Fruit fly (Drosophila melanogaster) whole organism, embryonic: ENCODE results near the gene H15.
A peak's percentile ranks its signal among the peaks of the same experiment; 100 is the strongest.

Experiments used
- Abd-B ChIP-seq: fragments of 200-800 bp; sonication (Bioruptor generic); optimal IDR thresholded peaks from 2 replicates; lab custom pipeline; 2018; ENCODE audit warnings: missing biosample characterization, mild to moderate bottlenecking, missing genetic modification characterization, moderate library complexity
- Asciz ChIP-seq: fragments of 200-800 bp; sonication (Bioruptor generic); optimal IDR thresholded peaks from 2 replicates; lab custom pipeline; 2017; ENCODE audit warnings: missing biosample characterization, mild to moderate bottlenecking, missing genetic modification characterization, missing genetic modification reagents
- Bdp1 ChIP-seq: fragments of 200-800 bp; sonication (Bioruptor generic); optimal IDR thresholded peaks from 3 replicates; lab custom pipeline; 2016; ENCODE audit warnings: missing biosample characterization, missing genetic modification characterization
- BtbVII ChIP-seq: fragments of 200-800 bp; sonication (Bioruptor generic); optimal IDR thresholded peaks from 3 replicates; lab custom pipeline; 2017; ENCODE audit warnings: missing biosample characterization, mild to moderate bottlenecking, missing genetic modification characterization
- CG12155 ChIP-seq: fragments of 200-800 bp; sonication (Bioruptor generic); optimal IDR thresholded peaks from 3 replicates; lab custom pipeline; 2016; ENCODE audit warnings: missing biosample characterization, missing genetic modification characterization
- CG13894 ChIP-seq: fragments of 200-800 bp; sonication (Bioruptor generic); optimal IDR thresholded peaks from 3 replicates; lab custom pipeline; 2018; ENCODE audit warnings: missing biosample characterization, mild to moderate bottlenecking, missing genetic modification characterization, moderate library complexity
- CG14014 ChIP-seq: fragments of 200-800 bp; sonication (Bioruptor generic); IDR thresholded peaks from 2 replicates; pipeline ENCODE4 v1.3.6; 2022; ENCODE audit warnings: missing biosample characterization, missing genetic modification characterization
- CG15479 ChIP-seq: fragments of 200-800 bp; sonication (Bioruptor generic); optimal IDR thresholded peaks from 3 replicates; lab custom pipeline; 2019; ENCODE audit warnings: missing biosample characterization, mild to moderate bottlenecking, missing genetic modification characterization, moderate library complexity
- CG17186 ChIP-seq: fragments of 200-800 bp; sonication (Bioruptor generic); optimal IDR thresholded peaks from 3 replicates; lab custom pipeline; 2017; ENCODE audit warnings: missing biosample characterization, missing genetic modification reagents, missing genetic modification characterization
- CG17359 ChIP-seq: fragments of 200-800 bp; sonication (Bioruptor generic); optimal IDR thresholded peaks from 3 replicates; lab custom pipeline; 2018; ENCODE audit warnings: missing biosample characterization, mild to moderate bottlenecking, missing genetic modification characterization, moderate library complexity
- CG2199 ChIP-seq: fragments of 200-800 bp; sonication (Bioruptor generic); IDR thresholded peaks from 3 replicates; pipeline ENCODE4 v1.3.6; 2022; ENCODE audit warnings: missing biosample characterization, missing genetic modification characterization
- CG30431 ChIP-seq: fragments of 200-800 bp; sonication (Bioruptor generic); optimal IDR thresholded peaks from 2 replicates; lab custom pipeline; 2017; ENCODE audit warnings: missing biosample characterization, missing genetic modification characterization
- CG3065 ChIP-seq: fragments of 200-800 bp; sonication (Bioruptor generic); optimal IDR thresholded peaks from 2 replicates; lab custom pipeline; 2016; ENCODE audit warnings: missing biosample characterization, missing genetic modification characterization
- CG32772 ChIP-seq: fragments of 200-800 bp; sonication (Bioruptor generic); IDR thresholded peaks from 2 replicates; pipeline ENCODE4 v1.3.6; 2022; ENCODE audit warnings: missing biosample characterization, missing genetic modification characterization
- CG5953 ChIP-seq: fragments of 200-800 bp; sonication (Bioruptor generic); IDR thresholded peaks from 2 replicates; pipeline ENCODE4 v1.3.6; 2022; ENCODE audit warnings: missing biosample characterization, missing genetic modification characterization
- CG9817 ChIP-seq: fragments of 200-800 bp; sonication (Bioruptor generic); optimal IDR thresholded peaks from 2 replicates; lab custom pipeline; 2018; ENCODE audit warnings: missing biosample characterization, mild to moderate bottlenecking, missing genetic modification characterization, moderate library complexity
- Dll ChIP-seq: fragments of 200-800 bp; sonication (Bioruptor generic); IDR thresholded peaks from 4 replicates; pipeline ENCODE4 v1.3.6; 2022; ENCODE audit warnings: missing biosample characterization, missing genetic modification characterization; ENCODE audit not compliant: partially characterized antibody
- HLH4C ChIP-seq: fragments of 200-800 bp; sonication (Bioruptor generic); IDR thresholded peaks from 3 replicates; pipeline ENCODE4 v1.3.6; 2022; ENCODE audit warnings: missing biosample characterization, missing genetic modification characterization; ENCODE audit not compliant: partially characterized antibody
- Hr39 ChIP-seq: fragments of >200 bp; optimal IDR thresholded peaks from 2 replicates; lab custom pipeline; 2017
- Hr51 ChIP-seq, 2 experiments: fragments of 200-800 bp; sonication (Bioruptor generic); optimal IDR thresholded peaks; 2 replicates in 1 of 2; 3 replicates in 1 of 2; lab custom pipeline; 2016 to 2018; ENCODE audit warnings: missing biosample characterization in 2 of 2, missing genetic modification characterization in 2 of 2, mild to moderate bottlenecking in 1 of 2, moderate library complexity in 1 of 2
- MESR4 ChIP-seq: fragments of 200-800 bp; sonication (Bioruptor generic); optimal IDR thresholded peaks from 2 replicates; lab custom pipeline; 2018; ENCODE audit warnings: missing biosample characterization, mild to moderate bottlenecking, missing genetic modification characterization, moderate library complexity
- NFAT ChIP-seq: fragments of 200-800 bp; sonication (Bioruptor generic); IDR thresholded peaks from 2 replicates; pipeline ENCODE4 v1.3.6; 2022; ENCODE audit warnings: missing biosample characterization, missing genetic modification characterization
- Nf-YA ChIP-seq: fragments of 200-800 bp; sonication (Bioruptor generic); IDR thresholded peaks from 2 replicates; pipeline ENCODE4 v1.3.6; 2022; ENCODE audit warnings: missing biosample characterization, missing genetic modification characterization
- Rx ChIP-seq: fragments of 200-800 bp; sonication (Bioruptor generic); IDR thresholded peaks from 2 replicates; pipeline ENCODE4 v1.3.6; 2022; ENCODE audit warnings: missing biosample characterization, missing genetic modification characterization
- Scr ChIP-seq: fragments of 200-800 bp; sonication (Bioruptor generic); IDR thresholded peaks from 2 replicates; pipeline ENCODE4 v1.3.6; 2022; ENCODE audit warnings: missing biosample characterization, missing genetic modification characterization; ENCODE audit not compliant: partially characterized antibody
- Sox100B ChIP-seq: fragments of 200-800 bp; sonication (Bioruptor generic); optimal IDR thresholded peaks from 3 replicates; lab custom pipeline; 2018; ENCODE audit warnings: missing biosample characterization, mild to moderate bottlenecking, missing genetic modification characterization
- ac ChIP-seq: fragments of 200-800 bp; sonication (Bioruptor generic); optimal IDR thresholded peaks from 3 replicates; lab custom pipeline; 2017; ENCODE audit warnings: missing biosample characterization, mild to moderate bottlenecking, missing genetic modification characterization
- aop ChIP-seq: fragments of 200-800 bp; sonication (Bioruptor generic); IDR thresholded peaks from 2 replicates; pipeline ENCODE4 v1.3.6; 2022; ENCODE audit warnings: missing biosample characterization, missing genetic modification characterization
- chm ChIP-seq: fragments of 200-800 bp; sonication (Bioruptor generic); IDR thresholded peaks from 2 replicates; pipeline ENCODE4 v1.3.6; 2022; ENCODE audit warnings: missing biosample characterization, missing genetic modification characterization
- esg ChIP-seq: fragments of 200-800 bp; sonication (Bioruptor generic); conservative IDR thresholded peaks from 2 replicates; pipeline ENCODE4 v1.3.6; 2022; ENCODE audit warnings: missing biosample characterization, missing genetic modification characterization
- ewg ChIP-seq: fragments of 200-800 bp; sonication (Bioruptor generic); optimal IDR thresholded peaks from 3 replicates; lab custom pipeline; 2017; ENCODE audit warnings: mild to moderate bottlenecking, missing biosample characterization, missing genetic modification reagents, missing genetic modification characterization
- eyg ChIP-seq: fragments of 200-800 bp; sonication (Bioruptor generic); optimal IDR thresholded peaks from 3 replicates; lab custom pipeline; 2016; ENCODE audit warnings: missing biosample characterization, missing genetic modification characterization
- gce ChIP-seq: fragments of 200-800 bp; sonication (Bioruptor generic); IDR thresholded peaks from 3 replicates; pipeline ENCODE4 v1.3.6; 2022; ENCODE audit warnings: missing biosample characterization, missing genetic modification characterization
- hbn ChIP-seq: fragments of 200-800 bp; sonication (Bioruptor generic); IDR thresholded peaks from 2 replicates; pipeline ENCODE4 v1.3.6; 2022; ENCODE audit warnings: missing biosample characterization, missing genetic modification characterization; ENCODE audit not compliant: partially characterized antibody
- hkb ChIP-seq, 2 experiments: fragments of 200-800 bp in 1 of 2; fragments of >200 bp in 1 of 2; sonication (Bioruptor generic) in 1 of 2; IDR thresholded peaks in 1 of 2; optimal IDR thresholded peaks in 1 of 2; 2 replicates each; pipeline versions ENCODE4 v1.3.6 to Lab custom; 2017 to 2022; ENCODE audit warnings: missing biosample characterization in 1 of 2, missing genetic modification characterization in 1 of 2
- kah ChIP-seq: fragments of 200-800 bp; sonication (Bioruptor generic); optimal IDR thresholded peaks from 2 replicates; lab custom pipeline; 2018; ENCODE audit warnings: missing biosample characterization, mild to moderate bottlenecking, missing genetic modification characterization
- ken ChIP-seq: fragments of 200-800 bp; sonication (Bioruptor generic); IDR thresholded peaks from 3 replicates; pipeline ENCODE4 v1.3.6; 2022; ENCODE audit warnings: missing biosample characterization, missing genetic modification characterization
- lab ChIP-seq: fragments of 200-800 bp; sonication (Bioruptor generic); optimal IDR thresholded peaks from 3 replicates; lab custom pipeline; 2017; ENCODE audit warnings: missing biosample characterization, missing genetic modification characterization, mild to moderate bottlenecking, moderate library complexity, missing genetic modification reagents
- mirr ChIP-seq: fragments of 200-800 bp; sonication (Bioruptor generic); optimal IDR thresholded peaks from 3 replicates; lab custom pipeline; 2018; ENCODE audit warnings: missing biosample characterization, mild to moderate bottlenecking, missing genetic modification characterization
- nerfin-1 ChIP-seq: fragments of 200-800 bp; sonication (Bioruptor generic); optimal IDR thresholded peaks from 3 replicates; lab custom pipeline; 2019; ENCODE audit warnings: missing biosample characterization, mild to moderate bottlenecking, missing genetic modification characterization, moderate library complexity
- nerfin-2 ChIP-seq: fragments of 200-800 bp; sonication (Bioruptor generic); IDR thresholded peaks from 2 replicates; pipeline ENCODE4 v1.3.6; 2022; ENCODE audit warnings: missing biosample characterization, missing genetic modification characterization; ENCODE audit not compliant: partially characterized antibody
- nmo ChIP-seq: fragments of 200-800 bp; sonication (Bioruptor generic); optimal IDR thresholded peaks from 2 replicates; lab custom pipeline; 2018; ENCODE audit warnings: missing biosample characterization, mild to moderate bottlenecking, missing genetic modification characterization, moderate library complexity
- oc ChIP-seq: fragments of 200-800 bp; sonication (Bioruptor generic); optimal IDR thresholded peaks from 2 replicates; lab custom pipeline; 2018; ENCODE audit warnings: missing biosample characterization, mild to moderate bottlenecking, missing genetic modification characterization, moderate library complexity
- pfk ChIP-seq: fragments of 200-800 bp; sonication (Bioruptor generic); optimal IDR thresholded peaks from 2 replicates; lab custom pipeline; 2018; ENCODE audit warnings: missing biosample characterization, mild to moderate bottlenecking, missing genetic modification characterization, moderate library complexity
- pho ChIP-seq: fragments of 200-800 bp; sonication (Bioruptor generic); optimal IDR thresholded peaks from 2 replicates; lab custom pipeline; 2016; ENCODE audit warnings: missing biosample characterization, missing genetic modification characterization
- pros ChIP-seq: fragments of 200-800 bp; sonication (Bioruptor generic); optimal IDR thresholded peaks from 3 replicates; lab custom pipeline; 2019; ENCODE audit warnings: missing biosample characterization, mild to moderate bottlenecking, missing genetic modification characterization, moderate library complexity
- slbo ChIP-seq: fragments of 200-800 bp; sonication (Bioruptor generic); IDR thresholded peaks from 2 replicates; pipeline ENCODE4 v1.3.6; 2022; ENCODE audit warnings: missing biosample characterization, missing genetic modification characterization
- twi ChIP-seq: fragments of 200-800 bp; optimal IDR thresholded peaks from 2 replicates; lab custom pipeline; 2019; ENCODE audit warnings: missing biosample characterization, mild to moderate bottlenecking, missing genetic modification characterization, moderate library complexity

H15 gene

DNA sequence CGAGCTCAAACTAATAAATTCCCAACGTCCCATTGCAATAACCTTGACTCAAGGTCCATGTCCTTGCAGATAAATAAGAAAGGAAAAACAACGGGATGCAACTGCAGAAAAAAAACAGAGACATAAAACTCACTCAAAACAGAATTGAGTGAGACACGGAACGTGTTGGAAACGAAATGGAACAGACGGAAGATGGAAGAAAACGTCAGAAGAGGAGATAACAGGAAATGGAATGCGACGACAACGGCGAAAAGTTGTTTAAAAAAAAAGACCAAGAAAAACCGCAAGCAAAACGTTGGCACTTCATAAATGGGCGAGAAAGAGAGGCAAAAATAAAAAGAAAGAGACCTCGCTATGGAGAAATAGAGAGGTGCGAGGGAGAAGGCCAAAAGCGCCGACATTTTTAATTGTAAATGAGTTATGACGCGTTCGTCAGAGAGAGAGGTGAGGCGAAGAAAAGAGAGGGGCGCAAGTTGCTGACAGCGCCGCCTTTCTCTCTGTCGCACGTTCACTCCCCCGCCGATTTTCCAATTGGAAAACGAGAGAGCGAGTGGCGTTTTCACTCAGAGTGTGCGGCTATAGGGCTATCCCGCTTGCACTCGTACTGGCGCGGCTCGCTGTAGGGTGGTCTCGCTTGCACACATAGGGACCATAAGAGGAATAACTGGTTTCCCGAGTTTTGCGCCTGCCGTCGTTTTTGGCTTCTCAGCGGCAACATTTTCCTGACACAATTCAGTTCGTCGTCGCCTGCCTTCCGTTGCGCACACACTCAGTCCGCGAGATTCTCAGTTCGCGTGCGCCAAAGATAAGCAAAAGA is 57.0 kb downstream of the H15 start, which contains the start of gene mid (continued):
- TF ChIP-seq CG17186 (GFP tag; lab: Kevin White, UChicago) (no peak), pros (GFP tag; lab: Kevin White, UChicago) (peak; percentile 89), MESR4 (GFP tag; lab: Kevin White, UChicago) (no peak), mirr (GFP tag; lab: Kevin White, UChicago) (no peak), ewg (GFP tag; lab: Kevin White, UChicago) (peak; percentile 82), nmo (GFP tag; lab: Kevin White, UChicago) (peak; percentile 57), lab (GFP tag; lab: Kevin White, UChicago) (no peak), Nf-YA (GFP tag; lab: Robert Waterston, UW) (peak; percentile 79), eyg (GFP tag; lab: Kevin White, UChicago) (no peak), CG15479 (GFP tag; lab: Kevin White, UChicago) (peak; percentile 89), Hr51 (GFP tag; optimal IDR thresholded peaks at IDR 0.05; lab: Kevin White, UChicago) (no peak), twi (tag; lab: Kevin White, UChicago) (peak; percentile 25), CG3065 (GFP tag; lab: Kevin White, UChicago) (no peak), CG32772 (GFP tag; lab: Robert Waterston, UW) (peak; percentile 63), gce (GFP tag; lab: Robert Waterston, UW) (no peak), nerfin-2 (GFP tag; lab: Robert Waterston, UW) (peak; percentile 50; the same call in 1 of the 2 replicates), hkb (optimal IDR thresholded peaks at IDR 0.05; lab: Kevin White, UChicago) (peak; percentile 85), hkb (GFP tag; IDR thresholded peaks at IDR 0.05; lab: Robert Waterston, UW) (peak; percentile 18; the same call in 1 of the 2 replicates), oc (tag; lab: Kevin White, UChicago) (peak; percentile 5), pho (GFP tag; lab: Kevin White, UChicago) (no peak), Abd-B (peak; percentile 54), chm (peak; percentile 16; the same call in 1 of the 2 replicates), Bdp1 (GFP tag; lab: Kevin White, UChicago) (no peak), ken (GFP tag; lab: Robert Waterston, UW) (no peak; the same call in 2 of the 3 replicates), BtbVII (no peak), Hr39 (lab: Kevin White, UChicago) (no peak), CG5953 (no peak), CG13894 (no peak), ac (GFP tag; lab: Kevin White, UChicago) (no peak), Rx (no peak), NFAT (GFP tag; lab: Robert Waterston, UW) (no peak), HLH4C (GFP tag; lab: Robert Waterston, UW) (peak; percentile 59), CG14014 (no peak), nerfin-1 (tag; lab: Kevin White, UChicago) (peak; percentile 73), aop (GFP tag; lab: Robert Waterston, UW) (no peak), slbo (GFP tag; lab: Robert Waterston, UW) (no peak), pfk (GFP tag; lab: Kevin White, UChicago) (peak; percentile 93), Dll (GFP tag; lab: Robert Waterston, UW) (0 out of 4 replicates have a peak, but pooled peaks have one; percentile 37), CG2199 (GFP tag; lab: Robert Waterston, UW) (peak; percentile 58; the same call in 1 of the 3 replicates), CG12155 (GFP tag; lab: Kevin White, UChicago) (no peak), CG17359 (tag; lab: Kevin White, UChicago) (no peak), Asciz (GFP tag; lab: Kevin White, UChicago) (no peak), Scr (GFP tag; lab: Robert Waterston, UW) (peak; percentile 50; the same call in 1 of the 2 replicates), CG30431 (no peak), esg (GFP tag; lab: Robert Waterston, UW) (no peak), Sox100B (GFP tag; lab: Kevin White, UChicago) (no peak), CG9817 (tag; lab: Kevin White, UChicago) (no peak), hbn (GFP tag; lab: Robert Waterston, UW) (0 out of 2 replicates have a peak, but pooled peaks have one; percentile 32), kah (no peak)
